Worm (Caenorhabditis elegans) whole organism, early embryonic: ENCODE measurements around the gene kat-1.

Source experiments
- ama-1 ChIP-seq: fragments of 150-350 bp; optimal IDR thresholded peaks from 2 replicates; lab custom pipeline; 2014
- tra-4 ChIP-seq: sonication (generic microtip); optimal IDR thresholded peaks from 2 replicates; lab custom pipeline; 2017; ENCODE audit warnings: missing genetic modification characterization, missing compliant biosample characterization

DNA sequence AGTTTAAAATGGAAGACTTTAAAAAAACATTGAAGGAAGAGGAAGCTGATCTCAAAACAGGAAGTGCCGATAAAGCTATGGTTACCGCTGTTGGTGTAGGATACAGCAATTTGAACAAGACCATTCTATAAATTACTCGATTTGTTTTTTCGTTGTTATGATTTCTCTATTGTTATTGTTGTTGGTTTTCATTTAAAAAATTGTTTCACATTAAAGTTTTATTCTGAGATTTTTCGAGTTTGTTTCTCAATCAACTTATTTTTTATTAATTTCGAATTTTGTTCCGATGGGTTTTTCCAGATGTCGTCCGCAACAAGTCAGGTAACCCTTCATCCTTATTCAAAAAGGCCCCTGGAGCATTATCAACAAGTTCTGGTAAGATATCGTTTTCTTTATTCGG, 21.8 kb upstream of the kat-1 start, which contains the start of gene ZK1127.12:
- TF ChIP-seq tra-4 (no peak), ama-1 (lab: Kevin White, UChicago) (no peak)
